Worm (Caenorhabditis elegans) whole organism, mixed stage, embryonic: ENCODE data around the gene T05H4.15.

Experiments used
- M03D4.4 ChIP-seq: sonication (generic microtip); optimal IDR thresholded peaks from 2 replicates; lab custom pipeline; 2017; ENCODE audit warnings: mild to moderate bottlenecking, missing genetic modification characterization, missing compliant biosample characterization
- bed-3 ChIP-seq: fragments of 200-800 bp; sonication (Bioruptor generic); optimal IDR thresholded peaks from 3 replicates; lab custom pipeline; 2018; ENCODE audit warnings: mild to moderate bottlenecking, missing genetic modification characterization, moderate library complexity, missing compliant biosample characterization
- blmp-1 ChIP-seq: fragments of 150-350 bp; optimal IDR thresholded peaks from 2 replicates; lab custom pipeline; 2014; ENCODE audit warnings: missing biosample characterization, missing genetic modification characterization
- ceh-43 ChIP-seq: fragments of 200-800 bp; sonication (Bioruptor generic); optimal IDR thresholded peaks from 2 replicates; lab custom pipeline; 2018; ENCODE audit warnings: mild to moderate bottlenecking, missing genetic modification characterization, moderate library complexity, missing compliant biosample characterization
- ceh-83 ChIP-seq: fragments of 200-800 bp; sonication (Bioruptor generic); optimal IDR thresholded peaks from 2 replicates; lab custom pipeline; 2018; ENCODE audit warnings: mild to moderate bottlenecking, missing genetic modification characterization, missing compliant biosample characterization
- ces-1 ChIP-seq: fragments of 150-350 bp; optimal IDR thresholded peaks from 2 replicates; lab custom pipeline; 2014; ENCODE audit warnings: missing biosample characterization, missing genetic modification reagents, missing genetic modification characterization
- cnd-1 ChIP-seq: fragments of 200-800 bp; sonication (Bioruptor generic); optimal IDR thresholded peaks from 2 replicates; lab custom pipeline; 2018; ENCODE audit warnings: mild to moderate bottlenecking, missing genetic modification characterization, missing compliant biosample characterization
- drap-1 ChIP-seq: fragments of 200-800 bp; sonication (Bioruptor generic); optimal IDR thresholded peaks from 3 replicates; lab custom pipeline; 2018; ENCODE audit warnings: mild to moderate bottlenecking, missing genetic modification characterization, missing compliant biosample characterization
- elt-1 ChIP-seq: sonication (generic microtip); optimal IDR thresholded peaks from 2 replicates; lab custom pipeline; 2017; ENCODE audit warnings: missing genetic modification characterization, mild to moderate bottlenecking, missing compliant biosample characterization, antibody characterized with exemption, moderate library complexity, borderline replicate concordance; ENCODE audit not compliant: insufficient read depth
- elt-3 ChIP-seq: fragments of 150-350 bp; optimal IDR thresholded peaks from 2 replicates; lab custom pipeline; 2014; ENCODE audit warnings: missing biosample characterization, missing genetic modification characterization
- ham-2 ChIP-seq: fragments of 200-800 bp; sonication (Bioruptor generic); optimal IDR thresholded peaks from 2 replicates; lab custom pipeline; 2018; ENCODE audit warnings: mild to moderate bottlenecking, missing genetic modification characterization, missing compliant biosample characterization
- hlh-1 ChIP-seq: fragments of 150-350 bp; optimal IDR thresholded peaks from 2 replicates; lab custom pipeline; 2014; ENCODE audit warnings: missing biosample characterization, missing genetic modification reagents, missing genetic modification characterization
- lin-13 ChIP-seq: fragments of 150-350 bp; optimal IDR thresholded peaks from 2 replicates; lab custom pipeline; 2014; ENCODE audit warnings: missing biosample characterization, missing genetic modification characterization
- lin-32 ChIP-seq: fragments of 200-800 bp; sonication (Bioruptor generic); optimal IDR thresholded peaks from 2 replicates; lab custom pipeline; 2018; ENCODE audit warnings: mild to moderate bottlenecking, missing genetic modification characterization, missing compliant biosample characterization
- lsy-2 ChIP-seq: fragments of 150-350 bp; optimal IDR thresholded peaks from 2 replicates; lab custom pipeline; 2014; ENCODE audit warnings: missing biosample characterization, missing genetic modification characterization
- mab-5 ChIP-seq: fragments of 150-350 bp; optimal IDR thresholded peaks from 2 replicates; lab custom pipeline; 2014; ENCODE audit warnings: missing biosample characterization, missing genetic modification characterization
- mls-2 ChIP-seq: sonication (generic microtip); optimal IDR thresholded peaks from 2 replicates; lab custom pipeline; 2016; ENCODE audit warnings: mild to moderate bottlenecking, missing genetic modification characterization, moderate library complexity, missing compliant biosample characterization
- nhr-12 ChIP-seq: fragments of 150-350 bp; optimal IDR thresholded peaks from 2 replicates; lab custom pipeline; 2014; ENCODE audit warnings: missing biosample characterization, missing genetic modification characterization
- nhr-2 ChIP-seq: fragments of 150-350 bp; optimal IDR thresholded peaks from 2 replicates; lab custom pipeline; 2014; ENCODE audit warnings: missing biosample characterization, missing genetic modification characterization
- nhr-237 ChIP-seq: fragments of 150-350 bp; optimal IDR thresholded peaks from 2 replicates; lab custom pipeline; 2014; ENCODE audit warnings: missing biosample characterization, missing genetic modification characterization
- nhr-28 ChIP-seq: fragments of 150-350 bp; optimal IDR thresholded peaks from 2 replicates; lab custom pipeline; 2014; ENCODE audit warnings: missing biosample characterization, missing genetic modification characterization
- nhr-76 ChIP-seq: sonication (generic microtip); optimal IDR thresholded peaks from 2 replicates; lab custom pipeline; 2017; ENCODE audit warnings: missing biosample characterization, missing genetic modification characterization
- pha-4 ChIP-seq: fragments of 150-350 bp; optimal IDR thresholded peaks from 2 replicates; lab custom pipeline; 2018; ENCODE audit warnings: missing biosample characterization, missing genetic modification reagents, missing genetic modification characterization
- sem-2 ChIP-seq: fragments of 200-800 bp; sonication (Bioruptor generic); optimal IDR thresholded peaks from 2 replicates; lab custom pipeline; 2018; ENCODE audit warnings: mild to moderate bottlenecking, missing genetic modification characterization, missing compliant biosample characterization
- snpc-4 ChIP-seq: fragments of 150-350 bp; optimal IDR thresholded peaks from 2 replicates; lab custom pipeline; 2014; ENCODE audit warnings: missing biosample characterization, missing genetic modification characterization
- tbx-8 ChIP-seq: fragments of 200-800 bp; sonication (Bioruptor generic); optimal IDR thresholded peaks from 2 replicates; lab custom pipeline; 2018; ENCODE audit warnings: mild to moderate bottlenecking, missing genetic modification characterization, moderate library complexity, missing compliant biosample characterization
- unc-120 ChIP-seq: sonication (generic microtip); optimal IDR thresholded peaks from 2 replicates; lab custom pipeline; 2017; ENCODE audit warnings: missing genetic modification characterization, missing compliant biosample characterization; ENCODE audit not compliant: poor library complexity, severe bottlenecking
- unc-39 ChIP-seq: fragments of 150-350 bp; optimal IDR thresholded peaks from 2 replicates; lab custom pipeline; 2014; ENCODE audit warnings: missing biosample characterization, missing genetic modification characterization
- unc-62 ChIP-seq: fragments of 150-350 bp; optimal IDR thresholded peaks from 2 replicates; lab custom pipeline; 2014; ENCODE audit warnings: missing biosample characterization, missing genetic modification reagents, missing genetic modification characterization
- zip-8 ChIP-seq: fragments of 150-350 bp; optimal IDR thresholded peaks from 2 replicates; lab custom pipeline; 2014; ENCODE audit warnings: missing biosample characterization, missing genetic modification characterization

The T05H4.15 gene

ce11 chrV:6453122-6453521, 11.6 kb upstream of the T05H4.15 start, which contains the start of gene acl-9:
acl-9 (plus strand) TSS chrV:6453226.
- TF ChIP-seq tbx-8 (GFP tag; lab: Kevin White, UChicago) (no peak), nhr-2 (tag; lab: Kevin White, UChicago) (no peak), cnd-1 (tag; lab: Kevin White, UChicago) (no peak), lin-32 (no peak), elt-3 (tag; lab: Kevin White, UChicago) (no peak)

ce11 chrV:6450129-6451011, 8.9 kb upstream of the T05H4.15 start, which contains the start of gene acl-8:
acl-8 (plus strand) TSS chrV:6450870.
- no peak for TF ChIP-seq ceh-43 (GFP tag; lab: Kevin White, UChicago)
- no peak for TF ChIP-seq mab-5 (tag; lab: Kevin White, UChicago)
- no peak for TF ChIP-seq unc-62 (GFP tag; lab: Kevin White, UChicago)
- no peak for TF ChIP-seq ces-1
- no peak for TF ChIP-seq drap-1 (GFP tag; lab: Kevin White, UChicago)
- TF ChIP-seq ceh-83 = no peak
- no peak for TF ChIP-seq bed-3 (GFP tag; lab: Kevin White, UChicago)
- no peak for TF ChIP-seq blmp-1 (tag; lab: Kevin White, UChicago)
- no peak for TF ChIP-seq unc-120
- no peak for TF ChIP-seq tbx-8 (GFP tag; lab: Kevin White, UChicago)
- TF ChIP-seq hlh-1 (tag; lab: Kevin White, UChicago) = no peak
- no peak for TF ChIP-seq nhr-76 (tag; lab: Kevin White, UChicago)
- no peak for TF ChIP-seq lin-13 (tag; lab: Kevin White, UChicago)
- no peak for TF ChIP-seq sem-2 (GFP tag; lab: Kevin White, UChicago)
- no peak for TF ChIP-seq pha-4

- TF ChIP-seq mab-5 (tag; lab: Kevin White, UChicago) (no peak), M03D4.4 (tag; lab: Kevin White, UChicago) (no peak), zip-8 (tag; lab: Kevin White, UChicago) (no peak), elt-3 (tag; lab: Kevin White, UChicago) (no peak), pha-4 (no peak), drap-1 (GFP tag; lab: Kevin White, UChicago) (no peak), unc-39 (tag; lab: Kevin White, UChicago) (no peak), mls-2 (tag; lab: Kevin White, UChicago) (no peak), snpc-4 (tag; lab: Kevin White, UChicago) (no peak), nhr-76 (tag; lab: Kevin White, UChicago) (no peak), blmp-1 (tag; lab: Kevin White, UChicago) (no peak), nhr-12 (tag; lab: Kevin White, UChicago) (no peak), nhr-28 (tag; lab: Kevin White, UChicago) (no peak), lin-13 (tag; lab: Kevin White, UChicago) (no peak), lsy-2 (tag; lab: Kevin White, UChicago) (no peak), hlh-1 (tag; lab: Kevin White, UChicago) (no peak), nhr-237 (no peak), elt-1 (tag; lab: Kevin White, UChicago) (no peak), unc-62 (GFP tag; lab: Kevin White, UChicago) (no peak), bed-3 (GFP tag; lab: Kevin White, UChicago) (no peak)
Observed at ce11 chrV:6448356-6448755, 6.8 kb upstream of the T05H4.15 start, which contains the start of gene fbxa-196. fbxa-196 (plus strand) TSS chrV:6448656.

ce11 chrV:6442037-6442436, 524 bp upstream of the T05H4.15 start, which contains the start of gene T05H4.3:
T05H4.3 (plus strand) TSS chrV:6442337.
- TF ChIP-seq unc-120 (no peak), drap-1 (GFP tag; lab: Kevin White, UChicago) (no peak), unc-62 (GFP tag; lab: Kevin White, UChicago) (no peak), nhr-76 (tag; lab: Kevin White, UChicago) (no peak), ces-1 (no peak), bed-3 (GFP tag; lab: Kevin White, UChicago) (no peak), zip-8 (tag; lab: Kevin White, UChicago) (no peak), ceh-43 (GFP tag; lab: Kevin White, UChicago) (no peak), cnd-1 (tag; lab: Kevin White, UChicago) (no peak), mls-2 (tag; lab: Kevin White, UChicago) (no peak), hlh-1 (tag; lab: Kevin White, UChicago) (no peak), M03D4.4 (tag; lab: Kevin White, UChicago) (no peak), pha-4 (no peak), lsy-2 (tag; lab: Kevin White, UChicago) (no peak), tbx-8 (GFP tag; lab: Kevin White, UChicago) (no peak), lin-32 (no peak), ham-2 (GFP tag; lab: Kevin White, UChicago) (no peak)
